Worm (Caenorhabditis elegans) whole organism, L4 larva: ENCODE data around the gene T19E7.6.

ENCODE experiments used
- D1046.2 ChIP-seq: fragments of 200-800 bp; sonication (Bioruptor generic); IDR thresholded peaks from 2 replicates; pipeline ENCODE4 v1.3.6; 2022; ENCODE audit warnings: missing genetic modification characterization, missing compliant biosample characterization
- R02D3.7 ChIP-seq: fragments of 150-350 bp; sonication (generic microtip); optimal IDR thresholded peaks from 3 replicates; lab custom pipeline; 2014; ENCODE audit warnings: missing biosample characterization, missing genetic modification characterization
- T20F7.1 ChIP-seq: fragments of 200-800 bp; sonication (Bioruptor generic); optimal IDR thresholded peaks from 2 replicates; lab custom pipeline; 2018; ENCODE audit warnings: mild to moderate bottlenecking, missing genetic modification characterization, missing compliant biosample characterization
- T26A8.4 ChIP-seq: fragments of 200-800 bp; sonication (Bioruptor generic); IDR thresholded peaks from 2 replicates; pipeline ENCODE4 v1.3.6; 2022; ENCODE audit warnings: missing genetic modification characterization, missing compliant biosample characterization
- Y105C5A.15 ChIP-seq: fragments of 200-800 bp; sonication (Bioruptor generic); IDR thresholded peaks from 2 replicates; pipeline ENCODE4 v1.3.6; 2022; ENCODE audit warnings: missing genetic modification characterization, missing compliant biosample characterization
- Y48G9A.11 ChIP-seq: fragments of 200-800 bp; sonication (Bioruptor generic); IDR thresholded peaks from 2 replicates; pipeline ENCODE4 v1.3.6; 2022; ENCODE audit warnings: missing genetic modification reagents, missing genetic modification characterization, missing compliant biosample characterization
- Y75B8A.6 ChIP-seq: fragments of 200-800 bp; sonication (Bioruptor generic); IDR thresholded peaks from 2 replicates; pipeline ENCODE4 v1.3.6; 2022; ENCODE audit warnings: missing genetic modification reagents, missing genetic modification characterization, missing compliant biosample characterization
- ZK546.5 ChIP-seq, 2 experiments: sonication (generic microtip); optimal IDR thresholded peaks; 2 replicates each; lab custom pipeline; 2017; ENCODE audit warnings: missing biosample characterization in 2 of 2, missing genetic modification characterization in 2 of 2
- aha-1 ChIP-seq: fragments of 150-350 bp; peaks from one replicate; lab custom pipeline; 2014; ENCODE audit warnings: missing biosample characterization, missing genetic modification characterization
- ceh-20 ChIP-seq: fragments of 200-800 bp; sonication (Bioruptor generic); IDR thresholded peaks from 2 replicates; pipeline ENCODE4 v1.3.6; 2022; ENCODE audit warnings: missing genetic modification reagents, missing genetic modification characterization, missing compliant biosample characterization
- ceh-28 ChIP-seq: fragments of 150-350 bp; optimal IDR thresholded peaks from 2 replicates; lab custom pipeline; 2014; ENCODE audit warnings: missing biosample characterization, missing genetic modification reagents, missing genetic modification characterization
- ceh-32 ChIP-seq: sonication (generic microtip); optimal IDR thresholded peaks from 2 replicates; lab custom pipeline; 2016; ENCODE audit warnings: mild to moderate bottlenecking, missing genetic modification characterization, missing compliant biosample characterization; ENCODE audit not compliant: poor library complexity
- ceh-82 ChIP-seq: sonication (generic microtip); optimal IDR thresholded peaks from 2 replicates; lab custom pipeline; 2017; ENCODE audit warnings: missing biosample characterization, missing genetic modification characterization
- ctbp-1 ChIP-seq: fragments of 200-800 bp; sonication (Bioruptor generic); IDR thresholded peaks from 2 replicates; pipeline ENCODE4 v1.3.6; 2022; ENCODE audit warnings: missing genetic modification reagents, missing genetic modification characterization, missing compliant biosample characterization
- daf-16 ChIP-seq, 3 experiments: sonication (generic microtip); optimal IDR thresholded peaks; 2 replicates each; lab custom pipeline; 2016 to 2017; ENCODE audit warnings: missing genetic modification characterization in 3 of 3, missing genetic modification reagents in 3 of 3, mild to moderate bottlenecking in 2 of 3, missing compliant biosample characterization in 2 of 3, missing biosample characterization in 1 of 3, moderate library complexity in 1 of 3
- daf-19 ChIP-seq: fragments of 200-800 bp; sonication (Bioruptor generic); conservative IDR thresholded peaks from 2 replicates; pipeline ENCODE4 v1.3.6; 2022; ENCODE audit warnings: missing genetic modification characterization, missing compliant biosample characterization
- dpl-1 ChIP-seq: fragments of 150-350 bp; optimal IDR thresholded peaks from 2 replicates; lab custom pipeline; 2014; ENCODE audit warnings: missing biosample characterization, missing genetic modification reagents, missing genetic modification characterization
- duxl-1 ChIP-seq: sonication (generic microtip); optimal IDR thresholded peaks from 2 replicates; lab custom pipeline; 2016; ENCODE audit warnings: mild to moderate bottlenecking, missing genetic modification characterization, moderate library complexity, missing compliant biosample characterization; ENCODE audit not compliant: poor library complexity
- dve-1 ChIP-seq: sonication (generic microtip); optimal IDR thresholded peaks from 2 replicates; lab custom pipeline; 2017; ENCODE audit warnings: antibody characterized with exemption, mild to moderate bottlenecking, missing genetic modification characterization, missing compliant biosample characterization; ENCODE audit not compliant: insufficient read depth
- egl-43 ChIP-seq: fragments of 200-800 bp; sonication (Bioruptor generic); IDR thresholded peaks from 2 replicates; pipeline ENCODE4 v1.3.6; 2022; ENCODE audit warnings: missing genetic modification reagents, missing genetic modification characterization, missing compliant biosample characterization
- fkh-10 ChIP-seq: fragments of 150-350 bp; optimal IDR thresholded peaks from 2 replicates; lab custom pipeline; 2014; ENCODE audit warnings: missing biosample characterization, missing genetic modification reagents, missing genetic modification characterization
- fos-1 ChIP-seq: fragments of 150-350 bp; optimal IDR thresholded peaks from 2 replicates; lab custom pipeline; 2014; ENCODE audit warnings: missing biosample characterization, missing genetic modification characterization
- gei-8 ChIP-seq: fragments of 200-800 bp; sonication (Bioruptor generic); optimal IDR thresholded peaks from 2 replicates; lab custom pipeline; 2018; ENCODE audit warnings: mild to moderate bottlenecking, missing genetic modification characterization, missing compliant biosample characterization
- hlh-30 ChIP-seq: sonication (generic microtip); optimal IDR thresholded peaks from 2 replicates; lab custom pipeline; 2017; ENCODE audit warnings: antibody characterized with exemption, mild to moderate bottlenecking, missing genetic modification characterization, missing compliant biosample characterization; ENCODE audit not compliant: insufficient read depth
- jun-1 ChIP-seq: fragments of 150-350 bp; optimal IDR thresholded peaks from 2 replicates; lab custom pipeline; 2014; ENCODE audit warnings: missing biosample characterization, missing genetic modification reagents, missing genetic modification characterization
- lin-29 ChIP-seq: fragments of 200-800 bp; sonication (Bioruptor generic); IDR thresholded peaks from 2 replicates; pipeline ENCODE4 v1.3.6; 2022; ENCODE audit warnings: missing genetic modification reagents, missing genetic modification characterization, missing compliant biosample characterization
- lin-38 ChIP-seq: fragments of 200-800 bp; sonication (Bioruptor generic); IDR thresholded peaks from 2 replicates; pipeline ENCODE4 v1.3.6; 2022; ENCODE audit warnings: missing genetic modification reagents, missing genetic modification characterization, missing compliant biosample characterization
- madf-5 ChIP-seq, 2 experiments: fragments of 200-800 bp; sonication (Bioruptor generic); IDR thresholded peaks; 2 replicates each; pipeline ENCODE4 v1.3.6; 2022; ENCODE audit warnings: missing compliant biosample characterization in 2 of 2, missing genetic modification characterization in 2 of 2
- mep-1 ChIP-seq: fragments of 150-350 bp; sonication (generic microtip); optimal IDR thresholded peaks from 3 replicates; lab custom pipeline; 2014; ENCODE audit warnings: missing biosample characterization, missing genetic modification characterization
- mxl-3 ChIP-seq: fragments of 200-800 bp; sonication (Bioruptor generic); optimal IDR thresholded peaks from 2 replicates; lab custom pipeline; 2018; ENCODE audit warnings: mild to moderate bottlenecking, missing genetic modification characterization, missing compliant biosample characterization
- nhr-102 ChIP-seq: sonication (generic microtip); optimal IDR thresholded peaks from 2 replicates; lab custom pipeline; 2016; ENCODE audit warnings: mild to moderate bottlenecking, missing genetic modification characterization, moderate library complexity, missing compliant biosample characterization
- nhr-11 ChIP-seq: fragments of 150-350 bp; optimal IDR thresholded peaks from 2 replicates; lab custom pipeline; 2014; ENCODE audit warnings: missing biosample characterization, missing genetic modification characterization
- nhr-111 ChIP-seq: fragments of 200-800 bp; sonication (Bioruptor generic); optimal IDR thresholded peaks from 2 replicates; lab custom pipeline; 2018; ENCODE audit warnings: mild to moderate bottlenecking, missing genetic modification characterization, missing compliant biosample characterization
- nhr-25 ChIP-seq: sonication (generic microtip); optimal IDR thresholded peaks from 2 replicates; lab custom pipeline; 2017; ENCODE audit warnings: missing genetic modification characterization, mild to moderate bottlenecking, missing compliant biosample characterization, antibody characterized with exemption, moderate library complexity, borderline replicate concordance; ENCODE audit not compliant: insufficient read depth
- nhr-28 ChIP-seq: fragments of 150-350 bp; optimal IDR thresholded peaks from 2 replicates; lab custom pipeline; 2014; ENCODE audit warnings: missing biosample characterization, missing genetic modification characterization
- nhr-41 ChIP-seq: fragments of 200-800 bp; sonication (Bioruptor generic); IDR thresholded peaks from 2 replicates; pipeline ENCODE4 v1.3.6; 2022; ENCODE audit warnings: missing genetic modification reagents, missing genetic modification characterization, missing compliant biosample characterization
- nhr-6 ChIP-seq: fragments of 150-350 bp; optimal IDR thresholded peaks from 2 replicates; lab custom pipeline; 2014; ENCODE audit warnings: missing biosample characterization, missing genetic modification characterization
- nhr-76 ChIP-seq: fragments of 150-350 bp; optimal IDR thresholded peaks from 2 replicates; lab custom pipeline; 2014; ENCODE audit warnings: missing biosample characterization, missing genetic modification characterization
- nhr-77 ChIP-seq: fragments of 150-350 bp; optimal IDR thresholded peaks from 2 replicates; lab custom pipeline; 2014; ENCODE audit warnings: missing biosample characterization, missing genetic modification characterization
- pha-4 ChIP-seq, 2 experiments: fragments of 150-350 bp in 1 of 2; fragments of 200-800 bp in 1 of 2; sonication (Bioruptor generic) in 1 of 2; IDR thresholded peaks in 1 of 2; optimal IDR thresholded peaks in 1 of 2; 2 replicates each; pipeline versions ENCODE4 v1.3.6 to Lab custom; 2014 to 2022; ENCODE audit warnings: missing genetic modification characterization in 2 of 2, missing genetic modification reagents in 2 of 2, missing biosample characterization in 1 of 2, missing compliant biosample characterization in 1 of 2
- rbr-2 ChIP-seq: sonication (generic microtip); optimal IDR thresholded peaks from 2 replicates; lab custom pipeline; 2016; ENCODE audit warnings: missing genotype, missing genetic modification characterization, missing compliant biosample characterization
- sdz-12 ChIP-seq: fragments of 200-800 bp; sonication (Bioruptor generic); optimal IDR thresholded peaks from 2 replicates; lab custom pipeline; 2018; ENCODE audit warnings: mild to moderate bottlenecking, missing genetic modification characterization, missing compliant biosample characterization
- set-16 ChIP-seq: fragments of 200-800 bp; sonication (Bioruptor generic); IDR thresholded peaks from 2 replicates; pipeline ENCODE4 v1.3.6; 2022; ENCODE audit warnings: missing genetic modification reagents, missing genetic modification characterization, missing compliant biosample characterization
- unc-39 ChIP-seq: sonication (generic microtip); optimal IDR thresholded peaks from 2 replicates; lab custom pipeline; 2017; ENCODE audit warnings: missing biosample characterization, missing genetic modification characterization
- vab-7 ChIP-seq: fragments of 200-800 bp; sonication (Bioruptor generic); IDR thresholded peaks from 2 replicates; pipeline ENCODE4 v1.3.6; 2022; ENCODE audit warnings: missing genetic modification reagents, missing genetic modification characterization, missing compliant biosample characterization
- zip-11 ChIP-seq: fragments of 200-800 bp; sonication (Bioruptor generic); IDR thresholded peaks from 2 replicates; pipeline ENCODE4 v1.3.6; 2022; ENCODE audit warnings: missing genetic modification characterization, missing compliant biosample characterization
- zip-2 ChIP-seq: fragments of 150-350 bp; optimal IDR thresholded peaks from 2 replicates; lab custom pipeline; 2014; ENCODE audit warnings: missing biosample characterization, missing genetic modification characterization
- ztf-7 ChIP-seq: fragments of 150-350 bp; optimal IDR thresholded peaks from 2 replicates; lab custom pipeline; 2014; ENCODE audit warnings: missing biosample characterization, missing genetic modification characterization

Gene T19E7.6

DNA sequence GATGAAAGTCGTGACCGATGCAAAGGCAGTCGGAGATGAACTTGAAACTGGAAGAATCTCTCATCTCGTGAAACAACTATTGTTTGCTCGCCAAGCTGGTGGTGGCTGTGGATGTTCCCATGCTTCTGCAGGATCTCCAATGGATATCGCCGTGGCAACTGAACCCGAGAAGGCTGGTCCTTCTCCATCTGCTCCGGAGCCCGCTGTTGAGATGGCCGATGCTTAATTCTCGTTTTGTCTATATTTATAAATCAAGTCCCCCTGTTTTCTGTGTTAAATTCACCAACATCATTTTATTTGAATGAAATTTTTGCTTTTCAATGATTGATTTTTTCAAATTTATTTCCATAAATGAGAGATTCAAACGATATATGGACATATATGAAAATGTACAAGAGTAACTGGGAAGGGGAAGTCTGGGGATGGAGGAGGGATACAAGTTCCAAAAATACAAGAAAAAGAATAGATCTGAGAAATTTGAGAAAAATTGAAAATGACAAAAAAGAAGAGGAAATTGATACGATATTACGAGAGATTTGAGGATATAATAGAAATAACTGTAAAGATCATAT is 18.5 kb downstream of the T19E7.6 start:
- TF ChIP-seq nhr-28 (tag; lab: Kevin White, UChicago): no peak
- TF ChIP-seq Y105C5A.15 (GFP tag; lab: Robert Waterston, UW): peak; percentile 62; the same call in 1 of the 2 replicates
- TF ChIP-seq dve-1 (tag; lab: Kevin White, UChicago): peak; percentile 29
- peak; percentile 22 for TF ChIP-seq pha-4 (GFP tag; IDR thresholded peaks at IDR 0.05; lab: Robert Waterston, UW)
- no peak for TF ChIP-seq pha-4 (tag; optimal IDR thresholded peaks at IDR 0.05; lab: Kevin White, UChicago)
- peak; percentile 14 for TF ChIP-seq mep-1 (tag; lab: Kevin White, UChicago)
- TF ChIP-seq nhr-41 (GFP tag; lab: Robert Waterston, UW): no peak
- no peak for TF ChIP-seq sdz-12
- peak; percentile 52 for TF ChIP-seq aha-1
- TF ChIP-seq T20F7.1 (GFP tag; lab: Kevin White, UChicago): peak; percentile 60
- no peak for TF ChIP-seq zip-11
- no peak for TF ChIP-seq egl-43 (GFP tag; lab: Robert Waterston, UW)
- 0 out of 4 replicates have a peak, but pooled peaks of 1 of the 2 experiments have one; percentile 18 for TF ChIP-seq madf-5 (GFP tag; IDR thresholded peaks at IDR 0.05; lab: Robert Waterston, UW)
- TF ChIP-seq D1046.2: no peak
- TF ChIP-seq nhr-102 (tag; lab: Kevin White, UChicago): peak; percentile 31
- no peak for TF ChIP-seq daf-16 (GFP tag; optimal IDR thresholded peaks at IDR 0.05; lab: Kevin White, UChicago)
- peak; percentile 16 for TF ChIP-seq daf-16 (tag; optimal IDR thresholded peaks at IDR 0.05; lab: Kevin White, UChicago)
- TF ChIP-seq ceh-20: peak; percentile 55
- TF ChIP-seq T26A8.4 (GFP tag; lab: Robert Waterston, UW): peak; percentile 39; the same call in 1 of the 2 replicates
- TF ChIP-seq zip-2 (tag; lab: Kevin White, UChicago): no peak
- peak; percentile 45 for TF ChIP-seq lin-38 (GFP tag; lab: Robert Waterston, UW)
- no peak for TF ChIP-seq rbr-2 (tag; lab: Kevin White, UChicago)
- TF ChIP-seq ceh-28: no peak
- TF ChIP-seq nhr-6: no peak
- TF ChIP-seq set-16: no peak; the same call in 1 of the 2 replicates
- peak; percentile 25; the same call in 1 of the 2 replicates for TF ChIP-seq ctbp-1
- TF ChIP-seq unc-39: no peak
- no peak for TF ChIP-seq ceh-82 (tag; lab: Kevin White, UChicago)
- no peak for TF ChIP-seq gei-8 (GFP tag; lab: Kevin White, UChicago)
- no peak for TF ChIP-seq jun-1 (tag; lab: Kevin White, UChicago)

- TF ChIP-seq lin-38 (GFP tag; lab: Robert Waterston, UW): no peak
- no peak for TF ChIP-seq ztf-7 (tag; lab: Kevin White, UChicago)
- TF ChIP-seq daf-16 (GFP tag; optimal IDR thresholded peaks at IDR 0.05; lab: Kevin White, UChicago): no peak
- TF ChIP-seq daf-16 (tag; optimal IDR thresholded peaks at IDR 0.05; lab: Kevin White, UChicago): peak; percentile 59
- TF ChIP-seq vab-7: no peak
- TF ChIP-seq fos-1: no peak
- peak; percentile 12 for TF ChIP-seq dpl-1
- TF ChIP-seq nhr-111: no peak
- TF ChIP-seq ctbp-1: no peak
- no peak for TF ChIP-seq nhr-77 (tag; lab: Kevin White, UChicago)
- TF ChIP-seq fkh-10 (GFP tag; lab: Kevin White, UChicago): no peak
- TF ChIP-seq lin-29 (GFP tag; lab: Robert Waterston, UW): no peak
- TF ChIP-seq jun-1 (tag; lab: Kevin White, UChicago): no peak
- peak; percentile 19 for TF ChIP-seq hlh-30 (tag; lab: Kevin White, UChicago)
- no peak for TF ChIP-seq ceh-32 (tag; lab: Kevin White, UChicago)
- TF ChIP-seq nhr-76: no peak
- TF ChIP-seq duxl-1 (tag; lab: Kevin White, UChicago): no peak
- no peak for TF ChIP-seq ZK546.5 (tag; optimal IDR thresholded peaks at IDR 0.05; lab: Kevin White, UChicago)
- no peak for TF ChIP-seq nhr-102 (tag; lab: Kevin White, UChicago)
- peak; percentile 92 for TF ChIP-seq Y48G9A.11
- TF ChIP-seq Y75B8A.6: no peak
- no peak for TF ChIP-seq daf-19 (GFP tag; lab: Robert Waterston, UW)
- no peak for TF ChIP-seq nhr-11 (tag; lab: Kevin White, UChicago)
- no peak for TF ChIP-seq nhr-6
- peak; percentile 64 for TF ChIP-seq R02D3.7 (tag; lab: Kevin White, UChicago)
- no peak for TF ChIP-seq mxl-3 (GFP tag; lab: Kevin White, UChicago)
- no peak for TF ChIP-seq nhr-25 (tag; lab: Kevin White, UChicago)
Measured at ce11 chrIV:5649073-5649583, 20.2 kb downstream of the T19E7.6 start, which contains the start of gene csn-5. TSS of gene csn-5 (plus strand) at chrIV:5649533.
